Worm (Caenorhabditis elegans): ENCODE measurements around the gene F58D2.4.

- TF ChIP-seq somi-1 (GFP tag; optimal IDR thresholded peaks at IDR 0.05) (no peak), mes-4 (tag; optimal IDR thresholded peaks at IDR 0.05) (no peak), B0261.1 (tag; optimal IDR thresholded peaks at IDR 0.05) (no peak), F52B5.7 (tag; optimal IDR thresholded peaks at IDR 0.05) (no peak), lin-35 (GFP tag; optimal IDR thresholded peaks at IDR 0.05) (no peak), hsf-1 (GFP tag; IDR thresholded peaks at IDR 0.05) (no peak), ets-4 (GFP tag; optimal IDR thresholded peaks at IDR 0.05) (no peak)
Observed at ce11 chrIV:13197282-13197681, 8.4 kb upstream of the F58D2.4 start, which contains the start of gene C48D1.1.
